Worm (Caenorhabditis elegans) whole organism, late embryonic: Measurements from ENCODE around the gene srd-17.

Source experiments
- C38D4.7 ChIP-seq: fragments of 200-800 bp; sonication (Bioruptor generic); optimal IDR thresholded peaks from 2 replicates; lab custom pipeline; 2018; ENCODE audit warnings: mild to moderate bottlenecking, missing genetic modification characterization, moderate library complexity, missing compliant biosample characterization
- K09A11.1 ChIP-seq: sonication (generic microtip); optimal IDR thresholded peaks from 2 replicates; lab custom pipeline; 2017; ENCODE audit warnings: antibody characterized with exemption, mild to moderate bottlenecking, missing genetic modification characterization, missing compliant biosample characterization; ENCODE audit not compliant: insufficient read depth
- T23F11.4 ChIP-seq: fragments of 200-800 bp; sonication (Bioruptor generic); optimal IDR thresholded peaks from 2 replicates; lab custom pipeline; 2018; ENCODE audit warnings: mild to moderate bottlenecking, missing genetic modification characterization, missing compliant biosample characterization
- Y22D7AL.16 ChIP-seq: sonication (generic microtip); optimal IDR thresholded peaks from 2 replicates; lab custom pipeline; 2016; ENCODE audit warnings: missing genetic modification characterization, missing compliant biosample characterization
- ama-1 ChIP-seq: fragments of 150-350 bp; optimal IDR thresholded peaks from 2 replicates; lab custom pipeline; 2014
- ceh-2 ChIP-seq: sonication (generic microtip); optimal IDR thresholded peaks from 2 replicates; lab custom pipeline; 2016; ENCODE audit warnings: missing genotype, missing genetic modification characterization, missing compliant biosample characterization
- ceh-22 ChIP-seq: sonication (generic microtip); optimal IDR thresholded peaks from 2 replicates; lab custom pipeline; 2017; ENCODE audit warnings: missing biosample characterization, missing genetic modification characterization
- ceh-24 ChIP-seq: sonication (generic microtip); optimal IDR thresholded peaks from 2 replicates; lab custom pipeline; 2016; ENCODE audit warnings: mild to moderate bottlenecking, missing genetic modification characterization, missing compliant biosample characterization
- ceh-30 ChIP-seq: fragments of 150-350 bp; optimal IDR thresholded peaks from 2 replicates; lab custom pipeline; 2014; ENCODE audit warnings: missing biosample characterization, missing genetic modification characterization
- ceh-45 ChIP-seq: fragments of 200-800 bp; sonication (Bioruptor generic); IDR thresholded peaks from 2 replicates; pipeline ENCODE4 v1.3.6; 2022; ENCODE audit warnings: missing genetic modification reagents, missing genetic modification characterization, missing compliant biosample characterization
- ceh-6 ChIP-seq: fragments of 200-800 bp; sonication (Bioruptor generic); optimal IDR thresholded peaks from 2 replicates; lab custom pipeline; 2018; ENCODE audit warnings: mild to moderate bottlenecking, missing genetic modification characterization, missing compliant biosample characterization
- ceh-9 ChIP-seq: sonication (generic microtip); optimal IDR thresholded peaks from 2 replicates; lab custom pipeline; 2016; ENCODE audit warnings: mild to moderate bottlenecking, missing genetic modification characterization, inconsistent platforms, missing compliant biosample characterization
- che-1 ChIP-seq: sonication (generic microtip); optimal IDR thresholded peaks from 2 replicates; lab custom pipeline; 2016; ENCODE audit warnings: mild to moderate bottlenecking, missing genetic modification characterization, missing compliant biosample characterization
- dmd-4 ChIP-seq: sonication (generic microtip); optimal IDR thresholded peaks from 2 replicates; lab custom pipeline; 2016; ENCODE audit warnings: borderline replicate concordance, missing genetic modification characterization, missing compliant biosample characterization
- eyg-1 ChIP-seq: sonication (generic microtip); optimal IDR thresholded peaks from 2 replicates; lab custom pipeline; 2016; ENCODE audit warnings: missing genotype, missing genetic modification characterization, missing compliant biosample characterization
- fkh-6 ChIP-seq: sonication (generic microtip); optimal IDR thresholded peaks from 2 replicates; lab custom pipeline; 2016; ENCODE audit warnings: missing genetic modification characterization, missing compliant biosample characterization
- hlh-15 ChIP-seq: sonication (generic microtip); optimal IDR thresholded peaks from 2 replicates; lab custom pipeline; 2016; ENCODE audit warnings: missing genetic modification characterization, missing compliant biosample characterization
- hlh-6 ChIP-seq: sonication (generic microtip); optimal IDR thresholded peaks from 2 replicates; lab custom pipeline; 2016; ENCODE audit warnings: missing genotype, missing genetic modification characterization, missing compliant biosample characterization
- lim-6 ChIP-seq: sonication (generic microtip); optimal IDR thresholded peaks from 2 replicates; lab custom pipeline; 2016; ENCODE audit warnings: missing genetic modification characterization, missing compliant biosample characterization
- madf-2 ChIP-seq: sonication (generic microtip); optimal IDR thresholded peaks from 2 replicates; lab custom pipeline; 2017; ENCODE audit warnings: missing genetic modification characterization, missing compliant biosample characterization
- nfya-1 ChIP-seq: sonication (generic microtip); optimal IDR thresholded peaks from 2 replicates; lab custom pipeline; 2017; ENCODE audit warnings: missing genetic modification characterization, mild to moderate bottlenecking, missing compliant biosample characterization, antibody characterized with exemption, moderate library complexity
- nhr-11 ChIP-seq: fragments of 150-350 bp; optimal IDR thresholded peaks from 2 replicates; lab custom pipeline; 2014; ENCODE audit warnings: missing biosample characterization, missing genetic modification characterization
- pag-3 ChIP-seq: sonication (generic microtip); optimal IDR thresholded peaks from 2 replicates; lab custom pipeline; 2016; ENCODE audit warnings: missing compliant biosample characterization, missing genetic modification characterization, borderline replicate concordance
- pat-9 ChIP-seq: fragments of 200-800 bp; sonication (Bioruptor generic); optimal IDR thresholded peaks from 2 replicates; lab custom pipeline; 2018; ENCODE audit warnings: mild to moderate bottlenecking, missing genetic modification characterization, moderate library complexity, missing compliant biosample characterization
- pax-1 ChIP-seq: fragments of 150-350 bp; optimal IDR thresholded peaks from 2 replicates; lab custom pipeline; 2014; ENCODE audit warnings: missing biosample characterization, missing genetic modification characterization
- pha-4 ChIP-seq: fragments of 150-350 bp; optimal IDR thresholded peaks from 2 replicates; lab custom pipeline; 2018; ENCODE audit warnings: missing biosample characterization, missing genetic modification reagents, missing genetic modification characterization
- pqm-1 ChIP-seq: sonication (generic microtip); optimal IDR thresholded peaks from 2 replicates; lab custom pipeline; 2016; ENCODE audit warnings: missing genetic modification characterization, missing compliant biosample characterization
- ref-2 ChIP-seq: sonication (generic microtip); optimal IDR thresholded peaks from 2 replicates; lab custom pipeline; 2016; ENCODE audit warnings: missing genetic modification characterization, missing compliant biosample characterization
- rnt-1 ChIP-seq: sonication (generic microtip); optimal IDR thresholded peaks from 2 replicates; lab custom pipeline; 2016; ENCODE audit warnings: missing genetic modification characterization, missing compliant biosample characterization
- sox-4 ChIP-seq: sonication (generic microtip); optimal IDR thresholded peaks from 2 replicates; lab custom pipeline; 2017; ENCODE audit warnings: mild to moderate bottlenecking, missing genetic modification characterization, inconsistent platforms, missing compliant biosample characterization
- syd-9 ChIP-seq: sonication (generic microtip); optimal IDR thresholded peaks from 2 replicates; lab custom pipeline; 2016; ENCODE audit warnings: mild to moderate bottlenecking, missing genetic modification characterization, moderate library complexity, missing compliant biosample characterization
- unc-3 ChIP-seq, 2 experiments: fragments of 200-800 bp in 1 of 2; sonication (Bioruptor generic) in 1 of 2; sonication (generic microtip) in 1 of 2; conservative IDR thresholded peaks in 1 of 2; optimal IDR thresholded peaks in 1 of 2; 2 replicates each; pipeline versions ENCODE4 v1.3.6 to Lab custom; 2016 to 2022; ENCODE audit warnings: missing compliant biosample characterization in 2 of 2, missing genetic modification characterization in 2 of 2, missing genetic modification reagents in 1 of 2
- unc-42 ChIP-seq: sonication (generic microtip); optimal IDR thresholded peaks from 2 replicates; lab custom pipeline; 2016; ENCODE audit warnings: missing genotype, missing genetic modification characterization, missing compliant biosample characterization
- unc-86 ChIP-seq: sonication (generic microtip); optimal IDR thresholded peaks from 2 replicates; lab custom pipeline; 2016; ENCODE audit warnings: missing genetic modification characterization, missing compliant biosample characterization

srd-17 gene

DNA sequence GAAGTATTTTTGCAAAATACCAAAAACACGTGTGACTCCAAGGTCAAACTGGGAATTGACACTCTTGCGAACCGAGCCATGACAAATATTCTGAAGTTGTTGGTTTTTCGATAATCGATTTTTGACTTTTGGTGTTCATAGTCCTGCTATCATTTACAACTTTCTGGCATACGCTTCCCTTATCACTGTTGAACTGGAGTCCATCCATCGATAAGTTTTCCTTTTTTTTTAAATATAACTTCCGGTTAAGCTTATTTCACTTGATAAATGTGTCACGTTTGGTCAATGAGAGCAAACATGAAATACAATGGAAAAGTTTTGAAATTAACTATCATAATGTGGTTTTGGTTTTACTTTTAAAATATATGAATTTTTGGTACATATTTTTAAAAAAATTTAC, 10.8 kb downstream of the srd-17 start:
- no peak for TF ChIP-seq ceh-6 (GFP tag; lab: Kevin White, UChicago)

DNA sequence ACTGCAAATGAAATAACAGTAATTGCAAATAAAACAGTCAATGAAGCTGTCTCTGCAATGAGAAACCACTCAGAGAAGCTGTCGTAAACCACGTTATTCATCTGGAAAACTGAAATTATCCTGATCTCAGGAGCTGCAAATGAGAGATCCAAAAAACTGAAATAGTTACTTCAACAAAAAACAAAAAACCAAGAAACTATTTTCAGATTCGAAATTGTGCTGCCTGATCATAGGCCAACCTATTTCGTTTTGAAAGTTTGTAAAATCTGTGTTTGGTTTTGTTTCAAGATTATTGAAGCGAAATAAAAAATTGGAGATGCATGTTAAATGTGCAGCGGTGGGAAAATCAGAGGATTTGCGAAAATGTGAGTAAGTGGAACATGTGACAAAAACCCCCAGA, 11.9 kb downstream of the srd-17 start, which contains the start of gene srv-8:
srv-8 (minus strand) TSS at position 101 of the 400 bp plus-strand sequence.
- no peak for TF ChIP-seq eyg-1 (tag; lab: Kevin White, UChicago)
- TF ChIP-seq unc-3 (GFP tag; conservative IDR thresholded peaks at IDR 0.05; lab: Robert Waterston, UW), result no peak
- TF ChIP-seq unc-3 (tag; optimal IDR thresholded peaks at IDR 0.05; lab: Kevin White, UChicago), result no peak
- no peak for TF ChIP-seq dmd-4 (tag; lab: Kevin White, UChicago)
- no peak for TF ChIP-seq ceh-9 (tag; lab: Kevin White, UChicago)
- no peak for TF ChIP-seq unc-42 (tag; lab: Kevin White, UChicago)
- no peak for TF ChIP-seq K09A11.1 (tag; lab: Kevin White, UChicago)
- no peak for TF ChIP-seq pat-9
- TF ChIP-seq pax-1 (tag; lab: Kevin White, UChicago), result no peak
- no peak for TF ChIP-seq ama-1 (lab: Kevin White, UChicago)
- no peak for TF ChIP-seq fkh-6 (tag; lab: Kevin White, UChicago)
- TF ChIP-seq che-1 (tag; lab: Kevin White, UChicago), result no peak
- no peak for TF ChIP-seq hlh-15
- TF ChIP-seq unc-86 (tag; lab: Kevin White, UChicago), result no peak
- no peak for TF ChIP-seq hlh-6 (tag; lab: Kevin White, UChicago)
- no peak for TF ChIP-seq ceh-6 (GFP tag; lab: Kevin White, UChicago)

DNA sequence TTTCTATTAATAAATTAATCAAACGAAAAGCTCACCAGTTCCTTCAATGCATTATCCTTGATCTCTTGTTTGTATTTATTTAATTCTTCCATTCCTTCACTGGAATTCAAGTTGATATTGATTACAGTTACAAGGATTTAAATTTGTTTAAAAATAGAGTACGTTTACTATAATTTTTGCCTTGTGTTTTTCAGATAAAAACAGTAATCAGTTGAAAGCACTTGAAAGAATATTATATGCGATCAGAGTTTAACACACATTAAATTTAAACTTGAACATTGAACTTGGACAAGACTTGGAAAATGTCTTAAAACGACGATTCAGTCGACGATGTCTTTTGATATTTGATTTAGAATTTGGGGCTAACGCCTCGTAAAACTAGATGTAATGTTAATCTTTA, 15.0 kb downstream of the srd-17 start, which contains the start of gene F53F1.6:
F53F1.6 (minus strand) TSS at position 101 of the 400 bp plus-strand sequence.
- no peak for TF ChIP-seq nfya-1 (tag; lab: Kevin White, UChicago)
- TF ChIP-seq syd-9 (tag; lab: Kevin White, UChicago), result no peak
- no peak for TF ChIP-seq K09A11.1 (tag; lab: Kevin White, UChicago)
- TF ChIP-seq dmd-4 (tag; lab: Kevin White, UChicago), result no peak
- no peak for TF ChIP-seq unc-86 (tag; lab: Kevin White, UChicago)
- no peak for TF ChIP-seq C38D4.7 (GFP tag; lab: Kevin White, UChicago)
- TF ChIP-seq Y22D7AL.16, result no peak
- TF ChIP-seq rnt-1 (tag; lab: Kevin White, UChicago), result no peak
- TF ChIP-seq hlh-6 (tag; lab: Kevin White, UChicago), result no peak
- no peak for TF ChIP-seq ceh-45 (GFP tag; lab: Robert Waterston, UW)
- no peak for TF ChIP-seq ceh-22 (tag; lab: Kevin White, UChicago)
- TF ChIP-seq ceh-9 (tag; lab: Kevin White, UChicago), result no peak
- TF ChIP-seq ceh-24 (tag; lab: Kevin White, UChicago), result no peak
- TF ChIP-seq madf-2 (tag; lab: Kevin White, UChicago), result no peak
- no peak for TF ChIP-seq ref-2 (tag; lab: Kevin White, UChicago)
- no peak for TF ChIP-seq T23F11.4 (GFP tag; lab: Kevin White, UChicago)
- no peak for TF ChIP-seq ceh-2 (tag; lab: Kevin White, UChicago)

DNA sequence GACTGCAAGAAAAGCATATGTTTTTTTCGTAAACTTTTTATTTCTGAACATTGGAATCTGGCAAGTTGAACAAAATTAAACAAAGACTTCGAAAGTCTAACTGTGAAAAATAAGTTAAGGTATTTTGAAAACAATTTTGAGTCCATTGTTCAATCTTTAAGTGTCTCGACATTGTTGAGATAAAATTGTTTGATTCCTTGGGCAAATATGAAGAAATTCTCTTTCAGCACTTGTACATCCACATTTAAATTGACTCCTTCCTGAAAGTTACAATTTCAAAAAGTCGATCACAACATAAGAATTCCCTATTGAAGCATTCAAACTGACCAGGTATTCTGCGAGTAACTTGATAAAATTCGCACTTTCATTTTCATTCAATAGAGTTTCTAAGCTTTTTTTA, 16.4 kb downstream of the srd-17 start:
- TF ChIP-seq pqm-1 (tag; lab: Kevin White, UChicago) (no peak), nhr-11 (tag; lab: Kevin White, UChicago) (no peak), ceh-24 (tag; lab: Kevin White, UChicago) (no peak), ceh-22 (tag; lab: Kevin White, UChicago) (no peak), ceh-6 (GFP tag; lab: Kevin White, UChicago) (no peak), hlh-6 (tag; lab: Kevin White, UChicago) (no peak), sox-4 (tag; lab: Kevin White, UChicago) (no peak), pha-4 (no peak), hlh-15 (no peak), pax-1 (tag; lab: Kevin White, UChicago) (no peak), ceh-45 (GFP tag; lab: Robert Waterston, UW) (no peak), unc-86 (tag; lab: Kevin White, UChicago) (no peak), syd-9 (tag; lab: Kevin White, UChicago) (no peak), pag-3 (tag; lab: Kevin White, UChicago) (no peak), lim-6 (no peak), dmd-4 (tag; lab: Kevin White, UChicago) (no peak), ceh-30 (tag; lab: Kevin White, UChicago) (no peak), ref-2 (tag; lab: Kevin White, UChicago) (no peak), K09A11.1 (tag; lab: Kevin White, UChicago) (no peak)
